Worm (Caenorhabditis elegans): Measurements from ENCODE around the gene cdc-50.B.
"Not testable (repeated sequence)": the region's sequence is repeated elsewhere in the genome, so short reads cannot be mapped to it uniquely, and the experiment has no call there.

The cdc-50.B gene

DNA sequence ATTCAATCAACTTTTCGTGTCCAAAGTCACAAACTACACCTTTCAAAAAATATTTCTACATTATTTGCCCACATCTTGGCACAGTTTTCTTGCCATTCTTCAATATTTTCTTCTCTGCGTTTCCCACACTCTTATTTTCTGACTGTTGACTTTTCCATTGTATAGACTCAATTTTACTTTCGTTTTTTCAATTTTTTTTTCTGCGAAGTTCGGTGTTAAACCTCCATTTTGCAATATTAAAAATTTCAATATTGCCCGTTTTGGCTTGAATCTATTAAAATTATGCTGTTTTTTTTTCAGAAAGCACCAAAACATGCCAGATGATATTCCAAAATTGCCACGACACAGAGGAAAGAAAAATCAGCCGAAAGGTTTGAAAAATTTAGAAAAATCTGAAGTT lies at the start of gene cdc-50.B:
Gene cdc-50.B (plus strand): TSS at position 301 of the 400 bp plus-strand sequence.
- no peak for TF ChIP-seq unc-62 (GFP tag; optimal IDR thresholded peaks at IDR 0.05)

DNA sequence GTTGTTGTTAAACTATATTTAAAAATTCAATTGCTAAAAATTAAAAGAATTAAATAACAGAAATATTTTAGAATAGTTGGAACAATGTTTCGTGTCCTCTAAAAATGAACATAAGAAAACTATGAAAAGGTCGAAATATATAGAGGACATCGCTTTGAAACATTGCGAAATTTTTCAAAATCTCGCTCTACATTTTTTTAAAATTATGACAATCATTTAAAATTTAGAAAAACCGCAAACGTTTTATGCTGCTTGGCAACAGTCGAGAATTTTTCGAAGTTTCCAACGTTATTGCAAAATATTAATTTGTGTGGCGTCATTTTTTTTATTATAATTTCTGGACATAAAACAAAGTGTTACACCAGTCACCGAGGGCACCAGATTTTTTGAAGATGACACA lies 49.6 kb upstream of the cdc-50.B start, which contains the start of the genes parg-2 and ipla-5:
Gene parg-2 (minus strand): TSS at position 101 of the 400 bp plus-strand sequence.
Gene ipla-5 (plus strand): TSS at position 216 of the 400 bp plus-strand sequence.
- TF ChIP-seq unc-62 (GFP tag; optimal IDR thresholded peaks at IDR 0.05) = not testable (repeated sequence)

DNA sequence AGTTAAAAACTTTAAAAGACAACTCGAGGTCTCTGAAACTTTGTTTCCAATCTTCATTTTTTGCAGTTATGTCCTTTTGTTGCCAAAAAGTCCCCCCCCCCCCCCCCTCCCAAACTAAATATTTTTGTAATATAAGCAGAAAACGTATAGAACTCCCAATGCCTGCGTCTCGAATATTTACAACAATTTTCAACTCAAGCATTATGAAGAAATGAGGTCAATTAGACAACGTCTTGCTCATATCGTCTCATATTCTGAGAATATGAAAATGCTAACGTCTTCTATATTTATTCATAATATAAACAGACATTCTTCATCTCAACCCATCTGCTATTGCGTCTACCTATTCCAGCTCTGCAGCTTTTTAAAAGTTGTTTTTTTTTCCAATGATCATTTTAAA lies 46.5 kb upstream of the cdc-50.B start, which contains the start of gene H23L24.1:
Gene H23L24.1 (plus strand): TSS at position 301 of the 400 bp plus-strand sequence.
- TF ChIP-seq unc-62 (GFP tag; optimal IDR thresholded peaks at IDR 0.05) = no peak

DNA sequence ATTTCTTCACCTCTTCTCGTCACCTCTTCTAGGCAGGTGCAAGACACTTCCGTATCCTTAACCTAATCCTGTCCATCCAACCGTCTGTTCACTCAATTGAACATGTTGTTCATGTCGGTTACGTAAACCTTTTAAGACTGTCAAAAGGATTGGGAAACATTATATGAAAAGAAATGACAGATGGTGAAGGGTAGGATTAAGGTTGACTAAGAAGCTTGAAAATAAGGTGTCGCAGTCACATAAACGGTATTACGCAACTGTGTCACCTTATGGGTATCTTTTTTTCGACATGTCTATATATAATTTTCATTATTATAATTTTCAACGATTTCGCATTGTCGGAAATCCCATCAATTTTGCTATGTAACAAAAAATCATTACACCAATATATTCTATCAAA lies 41.9 kb upstream of the cdc-50.B start:
- TF ChIP-seq unc-62 (GFP tag; optimal IDR thresholded peaks at IDR 0.05) = no peak

DNA sequence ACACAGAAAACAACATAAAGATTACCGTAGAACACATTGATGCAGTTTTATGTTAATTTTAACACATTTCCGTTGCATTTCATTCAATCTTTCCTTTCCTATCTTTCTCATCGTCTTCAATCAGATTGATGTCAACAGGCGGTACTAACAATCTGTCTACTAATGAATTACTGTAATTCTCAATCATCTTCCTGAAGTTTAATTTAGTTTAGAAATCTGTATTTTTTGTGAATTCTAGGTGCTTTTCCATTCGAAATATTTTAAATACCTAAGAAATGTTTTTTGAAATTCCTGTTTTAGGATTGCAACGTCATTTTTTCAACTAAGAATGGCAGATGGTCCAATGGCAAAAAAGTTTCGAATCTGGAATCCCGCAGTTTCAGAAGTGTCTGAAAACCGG lies 40.9 kb upstream of the cdc-50.B start, which contains the start of gene F21D5.9:
Gene F21D5.9 (plus strand): TSS at position 301 of the 400 bp plus-strand sequence.
- no peak for TF ChIP-seq unc-62 (GFP tag; optimal IDR thresholded peaks at IDR 0.05)

DNA sequence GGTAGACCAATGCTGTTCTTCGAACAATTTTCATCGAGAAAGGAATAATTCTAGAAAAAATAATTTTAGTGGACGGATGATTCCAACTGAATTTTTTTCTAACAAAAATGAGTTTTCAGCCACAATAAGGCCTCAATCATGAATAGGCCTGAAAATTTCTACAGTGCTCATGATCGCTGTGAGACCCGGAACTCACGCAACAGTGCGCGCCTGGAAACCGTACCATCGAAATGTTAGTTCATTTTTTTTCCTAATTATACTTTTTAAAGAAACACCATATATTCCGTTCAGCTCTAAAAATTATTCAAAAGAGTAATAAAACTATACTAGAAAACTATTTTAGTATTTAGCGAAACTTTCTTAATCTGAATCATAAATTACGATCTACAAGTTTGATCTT lies 39.8 kb upstream of the cdc-50.B start:
- no peak for TF ChIP-seq unc-62 (GFP tag; optimal IDR thresholded peaks at IDR 0.05)

DNA sequence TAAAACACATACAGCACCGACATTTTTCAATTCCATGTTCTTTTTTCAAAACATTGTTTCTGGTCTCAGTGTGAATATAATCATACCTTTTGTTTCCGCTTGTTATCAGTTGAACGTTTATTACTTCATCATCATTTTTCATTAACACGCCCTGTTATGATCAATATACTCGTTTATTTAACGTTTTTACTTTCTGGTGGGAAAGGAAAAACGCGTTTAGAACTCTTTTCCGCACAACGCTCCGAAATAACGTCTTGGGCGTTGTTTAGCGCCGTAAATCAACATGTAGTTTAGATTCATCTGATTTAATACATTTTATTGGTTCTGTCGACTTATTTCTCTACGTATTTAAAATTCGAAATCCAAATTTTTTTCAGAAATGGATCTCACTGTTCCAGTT lies 39.3 kb upstream of the cdc-50.B start, which contains the start of gene pgm-3:
Gene pgm-3 (plus strand): TSS at position 378 of the 400 bp plus-strand sequence.
- TF ChIP-seq unc-62 (GFP tag; optimal IDR thresholded peaks at IDR 0.05) = no peak

DNA sequence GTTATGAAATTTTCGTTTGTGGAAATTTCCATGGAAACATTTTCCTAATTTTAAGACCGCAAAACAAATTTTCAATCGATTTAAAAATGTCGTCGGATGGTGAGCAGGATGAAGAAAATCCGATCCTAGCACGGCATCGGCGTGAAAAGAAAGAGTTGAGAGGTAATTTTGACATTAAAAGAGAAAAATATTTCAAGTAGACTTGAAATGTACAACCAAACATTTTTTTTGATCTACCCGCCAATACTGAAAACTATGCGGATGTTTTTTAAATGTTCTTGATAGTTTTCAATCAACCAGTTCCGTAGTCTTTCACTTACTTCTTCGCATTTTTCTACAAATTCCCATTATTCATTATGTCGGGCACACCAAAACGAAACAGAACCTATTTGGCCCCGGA lies 36.5 kb upstream of the cdc-50.B start, which contains the start of gene otub-3:
Gene otub-3 (plus strand): TSS at position 56 of the 400 bp plus-strand sequence.
- TF ChIP-seq unc-62 (GFP tag; optimal IDR thresholded peaks at IDR 0.05) = no peak

DNA sequence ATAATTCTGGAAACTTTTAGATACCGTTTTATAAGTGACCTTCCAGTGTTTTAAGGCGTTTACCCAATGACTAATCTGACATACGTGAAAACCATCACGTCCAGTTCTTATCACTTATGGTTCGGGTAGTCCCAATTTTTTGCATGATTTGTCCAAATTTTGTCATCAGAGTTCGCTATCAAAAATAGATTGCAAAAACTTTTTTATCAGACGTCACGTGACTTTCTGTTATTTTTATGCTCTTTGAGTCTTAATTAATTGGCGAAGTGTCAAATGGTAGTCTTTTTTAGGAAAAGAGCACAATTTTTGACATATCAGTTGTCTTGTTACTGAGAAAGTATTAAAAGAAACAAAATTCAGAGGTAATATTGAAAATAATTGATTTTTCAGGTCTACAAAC lies 35.0 kb upstream of the cdc-50.B start:
- TF ChIP-seq unc-62 (GFP tag; optimal IDR thresholded peaks at IDR 0.05) = no peak

DNA sequence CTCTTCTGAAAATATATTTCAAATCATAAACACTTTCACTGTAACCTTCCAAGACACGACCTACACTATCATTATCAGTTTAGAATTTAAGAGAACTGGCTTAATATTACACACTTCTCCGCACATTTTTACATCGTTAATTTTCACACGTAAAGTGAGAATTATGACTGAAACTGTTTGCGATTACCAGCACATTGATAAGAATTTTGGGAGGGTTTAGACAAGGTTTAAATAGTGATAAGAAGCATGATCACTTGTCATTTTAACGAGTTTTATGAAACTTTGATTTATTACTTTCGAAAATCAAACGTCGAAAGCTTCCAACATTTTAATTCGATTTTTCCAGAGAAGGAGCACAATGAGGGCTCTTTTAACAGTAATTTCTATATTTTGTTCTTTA lies 34.2 kb upstream of the cdc-50.B start, which contains the start of gene F21D5.3:
Gene F21D5.3 (plus strand): TSS at position 347 of the 400 bp plus-strand sequence.
- no peak for TF ChIP-seq unc-62 (GFP tag; optimal IDR thresholded peaks at IDR 0.05)

DNA sequence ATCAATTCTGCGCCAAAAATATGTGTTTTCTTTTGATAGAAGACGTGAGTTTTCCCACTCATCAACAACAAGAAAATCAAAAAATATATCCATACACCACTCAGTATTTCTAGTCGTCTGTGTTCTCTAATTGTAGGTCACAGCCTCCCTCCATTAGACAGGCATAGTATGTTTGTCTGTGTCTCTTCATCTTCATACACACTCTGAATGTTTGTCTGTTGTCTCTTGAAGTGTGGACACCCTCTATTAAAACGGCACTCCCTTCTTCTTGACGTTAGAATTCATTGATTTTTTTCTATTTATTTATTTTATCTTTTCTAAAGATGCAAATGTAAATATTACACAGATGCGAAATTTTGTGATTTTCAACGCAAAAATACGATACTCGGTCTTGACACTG lies 27.3 kb upstream of the cdc-50.B start:
- TF ChIP-seq unc-62 (GFP tag; optimal IDR thresholded peaks at IDR 0.05) = no peak

DNA sequence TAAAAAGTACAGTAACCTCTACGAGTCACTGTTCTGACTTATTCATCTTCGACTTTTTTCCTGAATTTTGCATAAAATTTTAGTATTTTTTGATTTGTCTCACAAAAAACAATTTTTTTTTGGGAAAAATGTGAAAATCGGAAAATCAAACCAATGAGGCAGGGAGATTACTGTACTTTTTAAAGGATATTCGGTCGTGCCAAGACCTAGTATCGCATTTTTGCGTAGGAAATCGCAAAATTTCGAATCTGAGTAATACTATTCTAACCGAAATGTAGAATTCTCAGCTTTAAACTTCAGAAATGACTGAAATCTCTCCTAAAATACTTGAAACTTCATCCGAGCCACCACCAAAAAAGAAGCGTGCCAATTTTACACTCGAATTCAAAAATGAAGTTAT lies 26.9 kb upstream of the cdc-50.B start, which contains the start of gene F21D5.4:
Gene F21D5.4 (plus strand): TSS at position 301 of the 400 bp plus-strand sequence.
- no peak for TF ChIP-seq unc-62 (GFP tag; optimal IDR thresholded peaks at IDR 0.05)

DNA sequence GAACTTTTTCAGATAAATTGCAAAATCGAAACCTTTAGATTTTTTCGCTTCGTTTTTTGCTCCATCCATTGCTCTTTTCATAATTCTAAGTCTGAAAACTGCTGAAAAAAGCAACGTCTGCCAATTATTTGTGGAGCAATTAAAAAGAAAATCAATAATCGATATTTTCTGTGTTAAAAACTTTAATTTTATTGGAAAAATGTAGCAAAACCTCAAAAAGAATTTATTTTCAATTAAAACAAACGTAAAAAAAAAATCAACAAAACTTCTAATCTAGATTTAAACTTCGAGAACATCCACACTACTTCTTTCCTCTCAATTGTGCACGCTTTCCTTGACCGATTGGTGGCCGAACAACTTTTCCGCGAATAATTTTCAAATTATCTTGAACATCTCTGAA lies 25.4 kb upstream of the cdc-50.B start, which contains the start of gene F21D5.5:
Gene F21D5.5 (minus strand): TSS at position 101 of the 400 bp plus-strand sequence.
- TF ChIP-seq unc-62 (GFP tag; optimal IDR thresholded peaks at IDR 0.05) = no peak

DNA sequence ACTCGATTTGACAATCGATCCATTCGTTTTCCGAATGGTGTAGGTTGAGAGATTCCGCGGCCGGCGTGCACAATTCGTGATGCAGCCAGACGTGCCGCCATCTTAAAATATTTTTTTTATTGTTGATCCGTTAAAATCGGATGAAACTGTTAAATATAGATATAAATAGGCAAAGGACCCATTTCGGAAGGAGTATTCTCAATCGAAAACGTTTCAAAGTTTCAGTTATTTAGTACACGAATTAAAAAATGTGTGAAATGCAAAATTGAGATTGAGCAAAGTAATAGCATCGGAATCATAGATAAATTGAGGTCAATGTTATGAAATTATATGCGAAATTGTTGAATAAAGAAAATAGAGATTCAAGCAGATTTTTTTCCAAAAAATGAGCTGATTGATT lies 24.7 kb upstream of the cdc-50.B start, which contains the start of gene mrps-33:
Gene mrps-33 (minus strand): TSS at position 101 of the 400 bp plus-strand sequence.
- TF ChIP-seq unc-62 (GFP tag; optimal IDR thresholded peaks at IDR 0.05) = no peak

DNA sequence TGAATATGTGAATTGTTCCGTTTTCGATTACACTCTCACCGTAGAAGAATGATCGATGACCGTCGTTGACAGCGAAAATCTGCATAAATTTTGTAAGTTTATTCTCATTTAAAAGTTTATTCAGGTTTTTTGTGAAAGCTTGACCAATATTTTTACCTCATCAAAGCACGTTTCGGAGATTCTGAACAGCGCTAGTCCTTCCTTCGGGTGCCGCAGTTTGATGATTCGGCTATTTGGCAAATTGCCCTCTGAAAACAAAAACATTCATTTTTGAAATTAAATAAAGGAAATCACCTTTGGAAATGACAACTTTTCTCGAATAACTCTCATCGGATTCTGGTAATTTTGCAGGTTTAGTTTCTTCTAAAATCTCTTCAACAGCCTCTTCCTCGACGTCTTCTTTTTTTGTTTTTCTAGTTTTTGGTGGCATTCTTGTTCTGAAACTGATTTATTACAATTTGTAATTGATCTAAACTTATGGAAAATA lies 23.7 kb upstream of the cdc-50.B start, which contains the start of gene F21D5.6:
Gene F21D5.6 (minus strand): TSS at position 437 of the 487 bp plus-strand sequence.
- no peak for TF ChIP-seq unc-62 (GFP tag; optimal IDR thresholded peaks at IDR 0.05)

DNA sequence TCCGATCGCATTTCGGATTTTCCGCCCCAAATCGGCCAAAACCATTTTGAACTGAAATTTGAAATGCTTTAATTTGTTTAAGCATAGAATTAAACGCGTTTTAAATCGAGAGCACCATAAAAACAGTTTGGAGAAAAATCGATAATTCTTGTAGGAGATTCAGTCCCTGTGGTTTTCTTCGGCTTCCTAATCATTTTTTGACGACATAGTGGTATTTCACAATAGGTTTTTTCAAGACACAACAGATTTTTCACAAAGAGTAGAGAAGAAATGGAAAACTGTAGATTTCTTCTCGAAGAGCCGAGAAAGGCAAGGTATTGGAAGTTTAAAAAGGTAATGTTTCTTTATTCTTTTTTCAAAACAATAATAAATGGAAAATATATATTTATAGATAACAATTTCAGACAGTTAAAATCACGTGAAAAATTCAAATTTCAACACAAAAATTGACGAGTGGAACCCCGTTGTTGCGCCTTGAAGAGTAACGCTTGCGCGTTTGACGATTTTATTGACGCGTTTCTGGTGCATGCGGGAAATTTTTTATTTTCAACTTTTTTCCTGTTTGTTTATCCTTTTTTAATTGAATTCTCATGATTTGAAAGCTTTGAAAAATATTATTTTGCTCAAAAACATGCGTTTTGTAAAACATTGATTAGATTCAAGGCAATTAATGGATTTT lies 20.9 kb upstream of the cdc-50.B start, which contains the start of gene F21D5.7:
Gene F21D5.7 (minus strand): TSS at position 51 of the 679 bp plus-strand sequence.
- no peak for TF ChIP-seq unc-62 (GFP tag; optimal IDR thresholded peaks at IDR 0.05)

All from whole organism, dauer.